Fruit fly (Drosophila melanogaster): ENCODE measurements around the gene alien.
A peak's percentile ranks its signal among the peaks of the same experiment; 100 is the strongest.

The alien gene

DNA sequence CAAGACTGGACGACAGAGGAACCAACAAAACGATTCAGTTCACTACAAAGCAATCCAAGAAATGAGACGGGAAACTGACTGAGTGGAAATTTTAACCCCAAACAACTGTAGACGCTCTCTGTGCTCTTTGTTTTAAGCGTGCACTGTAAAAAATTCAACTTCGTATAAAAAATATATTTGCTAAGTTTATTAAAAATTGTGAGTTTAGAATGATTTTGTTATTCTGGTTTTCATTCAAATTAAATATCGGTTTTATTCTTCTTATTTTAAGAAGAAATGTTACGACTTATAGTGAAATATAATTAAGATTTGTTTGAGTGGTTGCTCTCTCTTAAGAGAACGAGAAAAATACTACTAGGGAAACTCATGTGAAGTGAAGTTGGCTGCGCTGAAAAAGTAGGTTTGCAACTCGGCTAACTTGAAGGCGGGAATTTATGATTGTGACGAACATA is 39.1 kb downstream of the alien start:
- TF ChIP-seq CG8119 (GFP tag; IDR thresholded peaks at IDR 0.05): peak; percentile 99
- TF ChIP-seq Ets21C (GFP tag; optimal IDR thresholded peaks at IDR 0.05): peak; percentile 43
- TF ChIP-seq salr (GFP tag; optimal IDR thresholded peaks at IDR 0.05): peak; percentile 68 to 91
- TF ChIP-seq CG6854 (GFP tag; optimal IDR thresholded peaks at IDR 0.05): no peak
- TF ChIP-seq fd85E (GFP tag; optimal IDR thresholded peaks at IDR 0.05): no peak
- peak; percentile 78 for TF ChIP-seq CG10669 (GFP tag; optimal IDR thresholded peaks at IDR 0.05)
- peak; percentile 87 for TF ChIP-seq dac (GFP tag; optimal IDR thresholded peaks at IDR 0.05)
- peak; percentile 96 for TF ChIP-seq Gug (GFP tag; IDR thresholded peaks at IDR 0.05)
- peak; percentile 82 for TF ChIP-seq acj6 (GFP tag; optimal IDR thresholded peaks at IDR 0.05)
- peak; percentile 97 for TF ChIP-seq Hr4 (GFP tag; optimal IDR thresholded peaks at IDR 0.05)
- TF ChIP-seq CG31627 (GFP tag; optimal IDR thresholded peaks at IDR 0.05): peak; percentile 66
- no peak for TF ChIP-seq Eip93F (GFP tag; optimal IDR thresholded peaks at IDR 0.05)
- TF ChIP-seq CG11762 (GFP tag; optimal IDR thresholded peaks at IDR 0.05; ENCODE audit: insufficient read depth): peak; percentile 54
- peak; percentile 57 for TF ChIP-seq CG8319 (GFP tag; optimal IDR thresholded peaks at IDR 0.05)
- TF ChIP-seq vri (GFP tag; optimal IDR thresholded peaks at IDR 0.05): peak; percentile 25
- TF ChIP-seq CG11902 (GFP tag; optimal IDR thresholded peaks at IDR 0.05): peak; percentile 33
- peak; percentile 98 for TF ChIP-seq eg (GFP tag; IDR thresholded peaks at IDR 0.05)
- peak; percentile 81 for TF ChIP-seq CG7368 (GFP tag; optimal IDR thresholded peaks at IDR 0.05)
- no peak for TF ChIP-seq CG1621 (tag; optimal IDR thresholded peaks at IDR 0.05)
- TF ChIP-seq CG4318 (GFP tag; optimal IDR thresholded peaks at IDR 0.05): peak; percentile 69
- no peak for TF ChIP-seq Blimp-1 (GFP tag; optimal IDR thresholded peaks at IDR 0.05)
- TF ChIP-seq CG10631 (GFP tag; optimal IDR thresholded peaks at IDR 0.05): peak; percentile 95
- peak; percentile 89 for TF ChIP-seq achi (GFP tag; optimal IDR thresholded peaks at IDR 0.05)
- TF ChIP-seq lz (GFP tag; optimal IDR thresholded peaks at IDR 0.05): peak; percentile 91
- TF ChIP-seq Sox14 (GFP tag; optimal IDR thresholded peaks at IDR 0.05): peak; percentile 96
- TF ChIP-seq Smox (GFP tag; optimal IDR thresholded peaks at IDR 0.05): peak; percentile 82
- TF ChIP-seq CG6163 (GFP tag; IDR thresholded peaks at IDR 0.05): peak; percentile 98
- TF ChIP-seq Sox15 (GFP tag; optimal IDR thresholded peaks at IDR 0.05): peak; percentile 61
- peak; percentile 74 for TF ChIP-seq topi (GFP tag; optimal IDR thresholded peaks at IDR 0.05)
- peak; percentile 99 for TF ChIP-seq CG15336 (GFP tag; IDR thresholded peaks at IDR 0.05)
- peak; percentile 60 for TF ChIP-seq cyc (GFP tag; optimal IDR thresholded peaks at IDR 0.05)
- TF ChIP-seq CG3919 (GFP tag; optimal IDR thresholded peaks at IDR 0.05): peak; percentile 83
- TF ChIP-seq Eip78C (GFP tag): peak; percentile 96
- peak; percentile 86 for TF ChIP-seq Sox102F (GFP tag; optimal IDR thresholded peaks at IDR 0.05)
- TF ChIP-seq CG3032 (tag; optimal IDR thresholded peaks at IDR 0.05): no peak
- TF ChIP-seq CG11294 (GFP tag; IDR thresholded peaks at IDR 0.05): peak; percentile 94
- peak; percentile 87 for TF ChIP-seq CG16779 (tag; optimal IDR thresholded peaks at IDR 0.05)
- TF ChIP-seq Eip75B (GFP tag; optimal IDR thresholded peaks at IDR 0.05): peak; percentile 95
- TF ChIP-seq CG6792 (GFP tag; optimal IDR thresholded peaks at IDR 0.05): peak; percentile 80
- peak; percentile 78 for TF ChIP-seq CG34406 (GFP tag; optimal IDR thresholded peaks at IDR 0.05)
- TF ChIP-seq ss (GFP tag; optimal IDR thresholded peaks at IDR 0.05): peak in 1 of 2 experiments; percentile 33
- peak; percentile 93 for TF ChIP-seq CG6276 (GFP tag; optimal IDR thresholded peaks at IDR 0.05)
- TF ChIP-seq OdsH (GFP tag; optimal IDR thresholded peaks at IDR 0.05): peak; percentile 89
- peak; percentile 59 for TF ChIP-seq fd59A (GFP tag; optimal IDR thresholded peaks at IDR 0.05)
- TF ChIP-seq Lpt (GFP tag; optimal IDR thresholded peaks at IDR 0.05): peak; percentile 75
- peak; percentile 91 for TF ChIP-seq pdm3 (GFP tag; optimal IDR thresholded peaks at IDR 0.05)
- peak; percentile 95 for TF ChIP-seq net (GFP tag; optimal IDR thresholded peaks at IDR 0.05)
- TF ChIP-seq spab (GFP tag; optimal IDR thresholded peaks at IDR 0.05): peak; percentile 61
- TF ChIP-seq CG32006 (GFP tag; optimal IDR thresholded peaks at IDR 0.05): peak; percentile 90
- TF ChIP-seq Hr38 (GFP tag; optimal IDR thresholded peaks at IDR 0.05): no peak
- no peak for TF ChIP-seq dsx (GFP tag; optimal IDR thresholded peaks at IDR 0.05; ENCODE audit: poor library complexity, severe bottlenecking)
- peak; percentile 75 for TF ChIP-seq CG8632 (GFP tag; optimal IDR thresholded peaks at IDR 0.05)
